Worm (Caenorhabditis elegans) whole organism, midembryonic: ENCODE measurements around the gene T10D4.6.

Source experiments
- ref-1 ChIP-seq: fragments of 200-800 bp; sonication (Bioruptor generic); conservative IDR thresholded peaks from 2 replicates; pipeline ENCODE4 v1.3.6; 2022; ENCODE audit warnings: missing genetic modification reagents, missing genetic modification characterization, missing compliant biosample characterization
- ztf-29 ChIP-seq: fragments of 200-800 bp; sonication (Bioruptor generic); IDR thresholded peaks from 2 replicates; pipeline ENCODE4 v1.3.6; 2022; ENCODE audit warnings: missing genetic modification reagents, missing genetic modification characterization, missing compliant biosample characterization

ce11 chrII:3113289-3113688 is 5.8 kb upstream of the T10D4.6 start:
- TF ChIP-seq ref-1: no peak
- TF ChIP-seq ztf-29 (GFP tag; lab: Robert Waterston, UW): no peak
